Fruit fly (Drosophila melanogaster) whole organism, prepupa: ENCODE data around the gene Kr-h1.

Source experiments
- Blimp-1 ChIP-seq: fragments of 200-800 bp; sonication (Bioruptor generic); optimal IDR thresholded peaks from 3 replicates; lab custom pipeline; 2017; ENCODE audit warnings: missing biosample characterization, missing genetic modification characterization, mild to moderate bottlenecking, moderate library complexity, missing genetic modification reagents
- CG10669 ChIP-seq: fragments of 200-800 bp; sonication (Bioruptor generic); optimal IDR thresholded peaks from 3 replicates; lab custom pipeline; 2018; ENCODE audit warnings: missing biosample characterization, mild to moderate bottlenecking, missing genetic modification characterization, moderate library complexity
- CG11294 ChIP-seq: fragments of 200-800 bp; sonication (Bioruptor generic); IDR thresholded peaks from 2 replicates; pipeline ENCODE4 v1.3.6; 2022; ENCODE audit warnings: missing biosample characterization, missing genetic modification characterization
- CG11902 ChIP-seq: fragments of 200-800 bp; sonication (Bioruptor generic); optimal IDR thresholded peaks from 3 replicates; lab custom pipeline; 2016; ENCODE audit warnings: missing biosample characterization, missing genetic modification characterization
- CG15336 ChIP-seq: fragments of 200-800 bp; sonication (Bioruptor generic); IDR thresholded peaks from 2 replicates; pipeline ENCODE4 v1.3.6; 2022; ENCODE audit warnings: missing biosample characterization, missing genetic modification characterization
- CG1621 ChIP-seq: fragments of 200-800 bp; sonication (Bioruptor generic); optimal IDR thresholded peaks from 3 replicates; lab custom pipeline; 2018; ENCODE audit warnings: missing biosample characterization, mild to moderate bottlenecking, missing genetic modification characterization
- CG16779 ChIP-seq: fragments of 200-800 bp; sonication (Bioruptor generic); optimal IDR thresholded peaks from 3 replicates; lab custom pipeline; 2017; ENCODE audit warnings: missing biosample characterization, mild to moderate bottlenecking, missing genetic modification characterization
- CG32006 ChIP-seq: fragments of 200-800 bp; sonication (Bioruptor generic); optimal IDR thresholded peaks from 3 replicates; lab custom pipeline; 2017; ENCODE audit warnings: missing biosample characterization, mild to moderate bottlenecking, missing genetic modification characterization
- CG3919 ChIP-seq: fragments of 200-800 bp; sonication (Bioruptor generic); optimal IDR thresholded peaks from 3 replicates; lab custom pipeline; 2016; ENCODE audit warnings: missing biosample characterization, missing genetic modification characterization
- CG6163 ChIP-seq: fragments of 200-800 bp; sonication (Bioruptor generic); IDR thresholded peaks from 3 replicates; pipeline ENCODE4 v1.3.6; 2022; ENCODE audit warnings: missing biosample characterization, missing genetic modification characterization
- CG6792 ChIP-seq: fragments of 200-800 bp; sonication (Bioruptor generic); optimal IDR thresholded peaks from 3 replicates; lab custom pipeline; 2016; ENCODE audit warnings: missing biosample characterization, missing genetic modification characterization
- CG6854 ChIP-seq: fragments of 200-800 bp; sonication (Bioruptor generic); optimal IDR thresholded peaks from 2 replicates; lab custom pipeline; 2017; ENCODE audit warnings: missing biosample characterization, mild to moderate bottlenecking, missing genetic modification characterization
- CG7368 ChIP-seq: fragments of 200-800 bp; sonication (Bioruptor generic); optimal IDR thresholded peaks from 3 replicates; lab custom pipeline; 2016; ENCODE audit warnings: missing biosample characterization, missing genetic modification characterization
- CG8119 ChIP-seq: fragments of 200-800 bp; sonication (Bioruptor generic); IDR thresholded peaks from 3 replicates; pipeline ENCODE4 v1.3.6; 2022; ENCODE audit warnings: missing biosample characterization, missing genetic modification characterization
- CG8319 ChIP-seq: fragments of 200-800 bp; sonication (Bioruptor generic); optimal IDR thresholded peaks from 3 replicates; lab custom pipeline; 2016; ENCODE audit warnings: missing biosample characterization, missing genetic modification characterization
- CG8632 ChIP-seq: fragments of 200-800 bp; sonication (Bioruptor generic); optimal IDR thresholded peaks from 3 replicates; lab custom pipeline; 2016; ENCODE audit warnings: missing biosample characterization, missing genetic modification characterization
- Eip75B ChIP-seq: fragments of 200-800 bp; sonication (Bioruptor generic); optimal IDR thresholded peaks from 3 replicates; lab custom pipeline; 2016; ENCODE audit warnings: missing biosample characterization, missing genetic modification characterization
- Eip78C ChIP-seq: fragments of 200-800 bp; sonication (Bioruptor generic); peaks from one replicate; lab custom pipeline; 2016; ENCODE audit warnings: missing biosample characterization, missing genetic modification characterization
- Eip93F ChIP-seq: fragments of 200-800 bp; sonication (Bioruptor generic); optimal IDR thresholded peaks from 2 replicates; lab custom pipeline; 2016; ENCODE audit warnings: missing biosample characterization, mild to moderate bottlenecking, missing genetic modification characterization
- Ets21C ChIP-seq: fragments of 200-800 bp; sonication (Bioruptor generic); optimal IDR thresholded peaks from 3 replicates; lab custom pipeline; 2016; ENCODE audit warnings: missing biosample characterization, missing genetic modification characterization
- Ets96B ChIP-seq: fragments of 200-800 bp; optimal IDR thresholded peaks from 2 replicates; lab custom pipeline; 2019; ENCODE audit warnings: missing biosample characterization, mild to moderate bottlenecking, missing genetic modification characterization, moderate library complexity
- Gug ChIP-seq: fragments of 200-800 bp; sonication (Bioruptor generic); IDR thresholded peaks from 2 replicates; pipeline ENCODE4 v1.3.6; 2022; ENCODE audit warnings: missing biosample characterization, missing genetic modification characterization
- Hr39 ChIP-seq: fragments of 200-800 bp; sonication (Bioruptor generic); optimal IDR thresholded peaks from 2 replicates; lab custom pipeline; 2016; ENCODE audit warnings: missing biosample characterization, missing genetic modification characterization
- Hr4 ChIP-seq: fragments of 200-800 bp; sonication (Bioruptor generic); optimal IDR thresholded peaks from 3 replicates; lab custom pipeline; 2016; ENCODE audit warnings: missing biosample characterization, missing genetic modification characterization
- Lpt ChIP-seq: fragments of 200-800 bp; sonication (Bioruptor generic); optimal IDR thresholded peaks from 3 replicates; lab custom pipeline; 2016; ENCODE audit warnings: missing biosample characterization, missing genetic modification characterization
- Met ChIP-seq: fragments of 200-800 bp; sonication (Bioruptor generic); optimal IDR thresholded peaks from 3 replicates; lab custom pipeline; 2016; ENCODE audit warnings: missing biosample characterization, missing genetic modification characterization
- OdsH ChIP-seq: fragments of 200-800 bp; sonication (Bioruptor generic); optimal IDR thresholded peaks from 3 replicates; lab custom pipeline; 2016; ENCODE audit warnings: missing biosample characterization, missing genetic modification characterization
- Smox ChIP-seq: fragments of 200-800 bp; sonication (Bioruptor generic); optimal IDR thresholded peaks from 3 replicates; lab custom pipeline; 2016; ENCODE audit warnings: missing biosample characterization, missing genetic modification characterization
- Sox102F ChIP-seq: fragments of 200-800 bp; sonication (Bioruptor generic); optimal IDR thresholded peaks from 2 replicates; lab custom pipeline; 2016; ENCODE audit warnings: missing biosample characterization, mild to moderate bottlenecking, missing genetic modification characterization
- Sox15 ChIP-seq: fragments of 200-800 bp; sonication (Bioruptor generic); optimal IDR thresholded peaks from 3 replicates; lab custom pipeline; 2016; ENCODE audit warnings: missing biosample characterization, missing genetic modification characterization
- achi ChIP-seq: fragments of 200-800 bp; sonication (Bioruptor generic); optimal IDR thresholded peaks from 3 replicates; lab custom pipeline; 2016; ENCODE audit warnings: missing biosample characterization, missing genetic modification characterization
- acj6 ChIP-seq: fragments of 200-800 bp; sonication (Bioruptor generic); optimal IDR thresholded peaks from 3 replicates; lab custom pipeline; 2016; ENCODE audit warnings: missing biosample characterization, missing genetic modification characterization
- cyc ChIP-seq: fragments of 200-800 bp; sonication (Bioruptor generic); optimal IDR thresholded peaks from 3 replicates; lab custom pipeline; 2016; ENCODE audit warnings: missing biosample characterization, missing genetic modification characterization
- dac ChIP-seq: fragments of 200-800 bp; sonication (Bioruptor generic); optimal IDR thresholded peaks from 2 replicates; lab custom pipeline; 2017; ENCODE audit warnings: missing biosample characterization, mild to moderate bottlenecking, missing genetic modification characterization
- dsx ChIP-seq: fragments of 200-800 bp; optimal IDR thresholded peaks from 3 replicates; lab custom pipeline; 2019; ENCODE audit warnings: missing biosample characterization, mild to moderate bottlenecking, missing genetic modification characterization, moderate library complexity; ENCODE audit not compliant: poor library complexity, severe bottlenecking
- eg ChIP-seq: fragments of 200-800 bp; sonication (Bioruptor generic); IDR thresholded peaks from 3 replicates; pipeline ENCODE4 v1.3.6; 2022; ENCODE audit warnings: missing biosample characterization, missing genetic modification characterization
- fd59A ChIP-seq: fragments of 200-800 bp; sonication (Bioruptor generic); optimal IDR thresholded peaks from 2 replicates; lab custom pipeline; 2017; ENCODE audit warnings: missing biosample characterization, mild to moderate bottlenecking, missing genetic modification characterization, missing genetic modification reagents
- fd85E ChIP-seq: fragments of 200-800 bp; sonication (Bioruptor generic); optimal IDR thresholded peaks from 3 replicates; lab custom pipeline; 2016; ENCODE audit warnings: missing biosample characterization, missing genetic modification characterization
- fkh ChIP-seq: fragments of 200-800 bp; sonication (Bioruptor generic); optimal IDR thresholded peaks from 3 replicates; lab custom pipeline; 2017; ENCODE audit warnings: missing biosample characterization, mild to moderate bottlenecking, missing genetic modification characterization, moderate library complexity
- net ChIP-seq: fragments of 200-800 bp; sonication (Bioruptor generic); optimal IDR thresholded peaks from 3 replicates; lab custom pipeline; 2016; ENCODE audit warnings: missing biosample characterization, missing genetic modification characterization
- pdm3 ChIP-seq: fragments of 200-800 bp; sonication (Bioruptor generic); optimal IDR thresholded peaks from 3 replicates; lab custom pipeline; 2016; ENCODE audit warnings: missing biosample characterization, missing genetic modification characterization
- salr ChIP-seq, 2 experiments: fragments of 200-800 bp; sonication (Bioruptor generic); optimal IDR thresholded peaks; 3 replicates each; lab custom pipeline; 2016 to 2018; ENCODE audit warnings: missing biosample characterization in 2 of 2, missing genetic modification characterization in 2 of 2, mild to moderate bottlenecking in 1 of 2
- spab ChIP-seq: fragments of 200-800 bp; sonication (Bioruptor generic); optimal IDR thresholded peaks from 2 replicates; lab custom pipeline; 2017; ENCODE audit warnings: missing biosample characterization, mild to moderate bottlenecking, missing genetic modification characterization, missing genetic modification reagents
- ss ChIP-seq, 2 experiments: fragments of 200-800 bp; sonication (Bioruptor generic); optimal IDR thresholded peaks; 2 replicates in 1 of 2; 3 replicates in 1 of 2; lab custom pipeline; 2017 to 2018; ENCODE audit warnings: mild to moderate bottlenecking in 2 of 2, missing biosample characterization in 2 of 2, missing genetic modification characterization in 2 of 2, moderate library complexity in 1 of 2
- svp ChIP-seq: fragments of 200-800 bp; sonication (Bioruptor generic); peaks from one replicate; lab custom pipeline; 2016; ENCODE audit warnings: missing biosample characterization, missing genetic modification characterization
- topi ChIP-seq: fragments of 200-800 bp; sonication (Bioruptor generic); optimal IDR thresholded peaks from 3 replicates; lab custom pipeline; 2016; ENCODE audit warnings: missing biosample characterization, missing genetic modification characterization
- vri ChIP-seq: fragments of 200-800 bp; sonication (Bioruptor generic); optimal IDR thresholded peaks from 3 replicates; lab custom pipeline; 2016; ENCODE audit warnings: missing biosample characterization, mild to moderate bottlenecking, missing genetic modification characterization

Gene Kr-h1

dm6 chr2L:6062382-6063082, 19.9 kb upstream of the Kr-h1 start, which contains the start of the genes ND-51 and CG13994 (continued):
- TF ChIP-seq CG6792 (peak; percentile 59), Met (no peak), CG8119 (peak; percentile 49; the same call in 2 of the 3 replicates), achi (GFP tag; lab: Kevin White, UChicago) (peak; percentile 100), salr (GFP tag; optimal IDR thresholded peaks at IDR 0.05; lab: Kevin White, UChicago) (peak in 1 of 2 experiments; percentile 53), CG6854 (GFP tag; lab: Kevin White, UChicago) (no peak), vri (peak; percentile 76), CG32006 (peak; percentile 74), svp (GFP tag; lab: Kevin White, UChicago) (peak; percentile 95), CG7368 (GFP tag; lab: Kevin White, UChicago) (no peak), Smox (GFP tag; lab: Kevin White, UChicago) (peak; percentile 70), Lpt (GFP tag; lab: Kevin White, UChicago) (no peak), CG6163 (GFP tag; lab: Robert Waterston, UW) (peak; percentile 78), Sox15 (GFP tag; lab: Kevin White, UChicago) (peak; percentile 64), acj6 (GFP tag; lab: Kevin White, UChicago) (peak; percentile 78), Hr39 (peak; percentile 85), Eip78C (peak; percentile 91), Ets96B (tag; lab: Kevin White, UChicago) (peak; percentile 65), CG15336 (GFP tag; lab: Robert Waterston, UW) (peak; percentile 55), fkh (GFP tag; lab: Kevin White, UChicago) (peak; percentile 98), Blimp-1 (no peak), net (GFP tag; lab: Kevin White, UChicago) (no peak), CG11294 (GFP tag; lab: Robert Waterston, UW) (peak; percentile 30; the same call in 1 of the 2 replicates), CG16779 (tag; lab: Kevin White, UChicago) (no peak), pdm3 (GFP tag; lab: Kevin White, UChicago) (peak; percentile 80), CG3919 (GFP tag; lab: Kevin White, UChicago) (peak; percentile 79), eg (GFP tag; lab: Robert Waterston, UW) (peak; percentile 79), Sox102F (no peak), CG10669 (GFP tag; lab: Kevin White, UChicago) (no peak), OdsH (GFP tag; lab: Kevin White, UChicago) (no peak), Gug (GFP tag; lab: Robert Waterston, UW) (peak; percentile 65; the same call in 1 of the 2 replicates), fd85E (GFP tag; lab: Kevin White, UChicago) (no peak), CG11902 (GFP tag; lab: Kevin White, UChicago) (peak; percentile 61), Eip75B (peak; percentile 75), dac (GFP tag; lab: Kevin White, UChicago) (no peak), fd59A (GFP tag; lab: Kevin White, UChicago) (peak; percentile 33), CG8319 (GFP tag; lab: Kevin White, UChicago) (peak; percentile 43), CG1621 (peak; percentile 62)
- TF ChIP-seq, all 60 proteins: peak for 41

- TF ChIP-seq CG8119 (peak; percentile 100), OdsH (GFP tag; lab: Kevin White, UChicago) (peak; percentile 100), cyc (peak; percentile 100), eg (GFP tag; lab: Robert Waterston, UW) (peak; percentile 100), CG15336 (GFP tag; lab: Robert Waterston, UW) (peak; percentile 100), CG6792 (peak; percentile 100), Hr4 (peak; percentile 100), ss (GFP tag; optimal IDR thresholded peaks at IDR 0.05; lab: Kevin White, UChicago) (peak; percentile 99 to 100), spab (GFP tag; lab: Kevin White, UChicago) (peak; percentile 99), salr (GFP tag; optimal IDR thresholded peaks at IDR 0.05; lab: Kevin White, UChicago) (peak; percentile 100), CG1621 (peak; percentile 99), CG7368 (GFP tag; lab: Kevin White, UChicago) (peak; percentile 99), fd59A (GFP tag; lab: Kevin White, UChicago) (peak; percentile 99), Sox15 (GFP tag; lab: Kevin White, UChicago) (peak; percentile 99), CG6854 (GFP tag; lab: Kevin White, UChicago) (peak; percentile 99), Eip93F (GFP tag; lab: Kevin White, UChicago) (peak; percentile 99), net (GFP tag; lab: Kevin White, UChicago) (peak; percentile 100), pdm3 (GFP tag; lab: Kevin White, UChicago) (peak; percentile 100), Ets21C (GFP tag; lab: Kevin White, UChicago) (peak; percentile 99), topi (GFP tag; lab: Kevin White, UChicago) (peak; percentile 100), Blimp-1 (peak; percentile 99), Ets96B (tag; lab: Kevin White, UChicago) (peak; percentile 100), Met (peak; percentile 100), dsx (GFP tag; lab: Kevin White, UChicago) (peak; percentile 99), CG8632 (GFP tag; lab: Kevin White, UChicago) (peak; percentile 100)
Measured at dm6 chr2L:6065823-6066222, 16.6 kb upstream of the Kr-h1 start, which contains the start of the genes Fbw5 and CG9147. TSS of gene Fbw5 (minus strand) at chr2L:6065953. TSS of gene CG9147 (plus strand) at chr2L:6065997.
